Worm (Caenorhabditis elegans) whole organism, L2 larva: ENCODE results near the gene syx-4.

ENCODE experiments used
- ama-1 ChIP-seq: fragments of 150-350 bp; optimal IDR thresholded peaks from 2 replicates; lab custom pipeline; 2018; ENCODE audit warnings: inconsistent platforms
- mab-5 ChIP-seq: fragments of 150-350 bp; optimal IDR thresholded peaks from 2 replicates; lab custom pipeline; 2014; ENCODE audit warnings: missing biosample characterization, missing genetic modification characterization
- nhr-11 ChIP-seq: fragments of 150-350 bp; optimal IDR thresholded peaks from 2 replicates; lab custom pipeline; 2014; ENCODE audit warnings: missing biosample characterization, missing genetic modification characterization
- sma-9 ChIP-seq, 2 experiments: fragments of 150-350 bp in 1 of 2; sonication (generic microtip) in 1 of 2; optimal IDR thresholded peaks; 2 replicates each; lab custom pipeline; 2014 to 2016; ENCODE audit warnings: missing genetic modification characterization in 2 of 2, mild to moderate bottlenecking in 1 of 2, missing biosample characterization in 1 of 2, missing compliant biosample characterization in 1 of 2, missing genetic modification reagents in 1 of 2, moderate library complexity in 1 of 2
- snpc-4 ChIP-seq: fragments of 150-350 bp; optimal IDR thresholded peaks from 2 replicates; lab custom pipeline; 2014; ENCODE audit warnings: missing biosample characterization, missing genetic modification characterization

DNA sequence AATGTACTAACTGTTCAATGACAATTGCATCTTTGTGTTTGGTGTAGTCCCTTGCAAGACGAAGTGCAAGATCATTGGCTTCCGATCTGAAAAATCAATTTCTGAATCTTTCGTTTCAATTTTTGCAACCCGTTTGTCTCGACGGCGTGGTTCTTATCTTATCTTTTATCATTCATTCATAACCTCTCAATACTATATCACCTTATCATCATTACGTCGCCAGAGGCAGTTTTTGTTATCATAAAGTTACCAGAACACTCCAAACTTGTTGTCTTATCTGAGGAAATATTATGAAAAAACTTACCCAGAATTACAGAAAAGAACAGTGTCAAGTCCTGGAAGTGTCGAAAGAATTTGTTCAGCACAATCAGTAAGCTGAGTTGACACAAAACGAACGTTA is 6.5 kb upstream of the syx-4 start:
- TF ChIP-seq snpc-4 (tag; lab: Kevin White, UChicago) (no peak), mab-5 (tag; lab: Kevin White, UChicago) (no peak), ama-1 (lab: Kevin White, UChicago) (no peak), nhr-11 (tag; lab: Kevin White, UChicago) (no peak), sma-9 (GFP tag; optimal IDR thresholded peaks at IDR 0.05; lab: Kevin White, UChicago) (peak; percentile 71), sma-9 (tag; optimal IDR thresholded peaks at IDR 0.05; lab: Kevin White, UChicago) (no peak)
